Worm (Caenorhabditis elegans): ENCODE results near the gene srg-33.

- no peak for TF ChIP-seq ztf-23 (GFP tag; IDR thresholded peaks at IDR 0.05)
- no peak for TF ChIP-seq T22C8.4 (GFP tag; IDR thresholded peaks at IDR 0.05)
Measured at ce11 chrV:8299191-8299854, 7.5 kb downstream of the srg-33 start, which contains the start of gene W02D7.5.
